Fruit fly (Drosophila melanogaster) whole organism, adult: ENCODE results near the gene CG31275.

Experiments used
- CG11617 ChIP-seq: fragments of 200-800 bp; sonication (Bioruptor generic); optimal IDR thresholded peaks from 2 replicates; lab custom pipeline; 2017; ENCODE audit warnings: mild to moderate bottlenecking, missing biosample characterization, missing genetic modification reagents, missing genetic modification characterization
- CG5204 ChIP-seq: fragments of 200-800 bp; sonication (Bioruptor generic); optimal IDR thresholded peaks from 2 replicates; lab custom pipeline; 2016; ENCODE audit warnings: missing biosample characterization, missing genetic modification characterization
- cnc ChIP-seq, 2 experiments: fragments of >200 bp; optimal IDR thresholded peaks; 2 replicates each; lab custom pipeline; 2017

dm6 chr3R:16745150-16745549 lies 6.0 kb downstream of the CG31275 start:
- TF ChIP-seq CG11617 (GFP tag; lab: Kevin White, UChicago) (no peak), CG5204 (GFP tag; lab: Kevin White, UChicago) (no peak), cnc (optimal IDR thresholded peaks at IDR 0.05; lab: Kevin White, UChicago) (no peak)
